Fruit fly (Drosophila melanogaster): ENCODE measurements around the gene Ir75d.

Ir75d gene

DNA sequence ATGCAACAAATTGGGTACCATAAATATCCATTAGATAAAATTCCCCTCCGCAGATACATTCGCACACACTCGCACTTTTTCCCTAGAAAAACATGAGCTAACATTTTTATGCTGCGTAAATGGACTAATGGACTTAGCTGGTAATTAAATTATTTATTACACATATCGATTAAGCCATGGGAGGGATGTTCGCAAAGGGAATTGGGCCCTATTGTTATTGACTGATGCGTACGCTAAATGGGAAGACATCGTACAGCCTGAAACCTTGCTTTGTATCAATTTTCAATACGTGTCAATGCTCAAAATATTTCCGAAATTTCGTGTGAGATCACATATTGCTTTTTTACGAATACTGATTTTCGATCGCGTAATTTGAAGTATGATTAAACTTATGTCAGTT is 13.8 kb upstream of the Ir75d start, which contains the start of gene CG43049:
Gene CG43049 (plus strand): TSS at position 301 of the 400 bp plus-strand sequence.
- no peak for TF ChIP-seq CG15710 (tag; optimal IDR thresholded peaks at IDR 0.05)
- no peak for TF ChIP-seq CG4496 (GFP tag; IDR thresholded peaks at IDR 0.05)
- no peak for TF ChIP-seq Snoo (tag; optimal IDR thresholded peaks at IDR 0.05)
- TF ChIP-seq rn (GFP tag; IDR thresholded peaks at IDR 0.05), result no peak
- no peak for TF ChIP-seq EcR (GFP tag; optimal IDR thresholded peaks at IDR 0.05)
- TF ChIP-seq CG10348 (GFP tag; IDR thresholded peaks at IDR 0.05), result no peak
- TF ChIP-seq CG17806 (tag; optimal IDR thresholded peaks at IDR 0.05), result no peak
- no peak for TF ChIP-seq CG8301 (tag; optimal IDR thresholded peaks at IDR 0.05)

- TF ChIP-seq CG8301 (tag; optimal IDR thresholded peaks at IDR 0.05) (no peak), rn (GFP tag; IDR thresholded peaks at IDR 0.05) (no peak), Ets98B (GFP tag; IDR thresholded peaks at IDR 0.05) (no peak), Pif1B (GFP tag; optimal IDR thresholded peaks at IDR 0.05) (no peak), CG17806 (tag; optimal IDR thresholded peaks at IDR 0.05) (no peak), CG15710 (tag; optimal IDR thresholded peaks at IDR 0.05) (no peak), CG14655 (GFP tag; optimal IDR thresholded peaks at IDR 0.05) (no peak), EcR (GFP tag; optimal IDR thresholded peaks at IDR 0.05) (no peak), CG8159 (tag; optimal IDR thresholded peaks at IDR 0.05) (no peak), CG34367 (tag; optimal IDR thresholded peaks at IDR 0.05) (no peak), Pif1A (GFP tag; optimal IDR thresholded peaks at IDR 0.05) (no peak), fd96Ca (GFP tag; IDR thresholded peaks at IDR 0.05) (no peak)
Measured at dm6 chr3L:18922086-18922485, 11.1 kb upstream of the Ir75d start, which contains the start of gene CG3819. Gene CG3819, minus strand, starts transcription at chr3L:18922108.

DNA sequence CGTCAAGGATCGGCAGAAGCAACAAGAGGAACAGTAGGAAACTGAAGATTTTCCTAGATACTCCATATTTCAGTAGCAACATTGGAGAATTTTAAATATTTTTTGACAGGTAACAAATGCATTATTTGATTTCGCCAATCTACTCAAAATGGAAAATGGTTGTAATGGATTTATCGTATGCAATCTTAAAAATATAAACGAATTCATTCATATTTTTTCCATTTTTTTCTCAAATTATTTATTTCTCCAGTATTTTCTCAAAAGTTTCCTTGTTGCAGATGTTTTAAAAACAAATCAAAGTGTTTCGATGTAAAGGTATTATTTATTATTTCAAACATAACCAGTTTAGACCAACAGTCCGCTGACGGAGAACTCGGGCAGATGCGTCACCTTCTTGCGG is 9.2 kb upstream of the Ir75d start, which contains the start of gene CG18223:
Gene CG18223 (minus strand): TSS at position 101 of the 400 bp plus-strand sequence.
- TF ChIP-seq CG12605 (GFP tag; IDR thresholded peaks at IDR 0.05), result no peak
- TF ChIP-seq CG8159 (tag; optimal IDR thresholded peaks at IDR 0.05), result no peak
- no peak for TF ChIP-seq Pif1A (GFP tag; optimal IDR thresholded peaks at IDR 0.05)
- no peak for TF ChIP-seq CG9948 (tag; optimal IDR thresholded peaks at IDR 0.05)
- no peak for TF ChIP-seq D1 (tag; optimal IDR thresholded peaks at IDR 0.05)
- TF ChIP-seq rn (GFP tag; IDR thresholded peaks at IDR 0.05), result no peak
- TF ChIP-seq CG10348 (GFP tag; IDR thresholded peaks at IDR 0.05), result no peak
- no peak for TF ChIP-seq Ets98B (GFP tag; IDR thresholded peaks at IDR 0.05)
- TF ChIP-seq CG17806 (tag; optimal IDR thresholded peaks at IDR 0.05), result no peak

dm6 chr3L:18917281-18917680 is 6.3 kb upstream of the Ir75d start, which contains the start of gene CG6839:
Gene CG6839, plus strand, starts transcription at chr3L:18917581.
- no peak for TF ChIP-seq CG34367 (tag; optimal IDR thresholded peaks at IDR 0.05)
- TF ChIP-seq EcR (GFP tag; optimal IDR thresholded peaks at IDR 0.05), result no peak
- TF ChIP-seq CG14655 (GFP tag; optimal IDR thresholded peaks at IDR 0.05), result no peak
- no peak for TF ChIP-seq CG9948 (tag; optimal IDR thresholded peaks at IDR 0.05)
- no peak for TF ChIP-seq CG32121 (GFP tag; IDR thresholded peaks at IDR 0.05)
- TF ChIP-seq D1 (tag; optimal IDR thresholded peaks at IDR 0.05), result no peak
- TF ChIP-seq CG12605 (GFP tag; IDR thresholded peaks at IDR 0.05), result no peak
- no peak for TF ChIP-seq CG8159 (tag; optimal IDR thresholded peaks at IDR 0.05)

- TF ChIP-seq CG15710 (tag; optimal IDR thresholded peaks at IDR 0.05) (no peak), CG32121 (GFP tag; IDR thresholded peaks at IDR 0.05) (no peak), CG10348 (GFP tag; IDR thresholded peaks at IDR 0.05) (no peak), Ets98B (GFP tag; IDR thresholded peaks at IDR 0.05) (no peak), CG17806 (tag; optimal IDR thresholded peaks at IDR 0.05) (no peak), EcR (GFP tag; optimal IDR thresholded peaks at IDR 0.05) (no peak), CG4496 (GFP tag; IDR thresholded peaks at IDR 0.05) (no peak), CG12605 (GFP tag; IDR thresholded peaks at IDR 0.05) (no peak), Pif1B (GFP tag; optimal IDR thresholded peaks at IDR 0.05) (no peak), gl (tag; optimal IDR thresholded peaks at IDR 0.05) (no peak), CG9948 (tag; optimal IDR thresholded peaks at IDR 0.05) (no peak), CG8159 (tag; optimal IDR thresholded peaks at IDR 0.05) (no peak), D1 (tag; optimal IDR thresholded peaks at IDR 0.05) (no peak), Snoo (tag; optimal IDR thresholded peaks at IDR 0.05) (no peak), CG8301 (tag; optimal IDR thresholded peaks at IDR 0.05) (no peak), rn (GFP tag; IDR thresholded peaks at IDR 0.05) (no peak), CG13204 (GFP tag; optimal IDR thresholded peaks at IDR 0.05) (no peak)
Measured at dm6 chr3L:18916466-18916865, 5.5 kb upstream of the Ir75d start.

dm6 chr3L:18914100-18914683 is 3.2 kb upstream of the Ir75d start, which contains the start of gene COX6AL2:
Gene COX6AL2, minus strand, starts transcription at chr3L:18914150.
- TF ChIP-seq CG14655 (GFP tag; optimal IDR thresholded peaks at IDR 0.05), result no peak
- TF ChIP-seq Pif1A (GFP tag; optimal IDR thresholded peaks at IDR 0.05), result no peak
- no peak for TF ChIP-seq CG12605 (GFP tag; IDR thresholded peaks at IDR 0.05)
- no peak for TF ChIP-seq Pif1B (GFP tag; optimal IDR thresholded peaks at IDR 0.05)
- TF ChIP-seq D1 (tag; optimal IDR thresholded peaks at IDR 0.05), result no peak
- no peak for TF ChIP-seq CG15710 (tag; optimal IDR thresholded peaks at IDR 0.05)
- TF ChIP-seq CG9948 (tag; optimal IDR thresholded peaks at IDR 0.05), result no peak
- TF ChIP-seq rn (GFP tag; IDR thresholded peaks at IDR 0.05), result no peak
- TF ChIP-seq Snoo (tag; optimal IDR thresholded peaks at IDR 0.05), result no peak
- no peak for TF ChIP-seq gl (tag; optimal IDR thresholded peaks at IDR 0.05)
- TF ChIP-seq EcR (GFP tag; optimal IDR thresholded peaks at IDR 0.05), result no peak
- TF ChIP-seq CG10348 (GFP tag; IDR thresholded peaks at IDR 0.05), result no peak
- TF ChIP-seq fd96Ca (GFP tag; IDR thresholded peaks at IDR 0.05), result no peak
